Worm (Caenorhabditis elegans): Measurements from ENCODE around the gene F56C4.1.

DNA sequence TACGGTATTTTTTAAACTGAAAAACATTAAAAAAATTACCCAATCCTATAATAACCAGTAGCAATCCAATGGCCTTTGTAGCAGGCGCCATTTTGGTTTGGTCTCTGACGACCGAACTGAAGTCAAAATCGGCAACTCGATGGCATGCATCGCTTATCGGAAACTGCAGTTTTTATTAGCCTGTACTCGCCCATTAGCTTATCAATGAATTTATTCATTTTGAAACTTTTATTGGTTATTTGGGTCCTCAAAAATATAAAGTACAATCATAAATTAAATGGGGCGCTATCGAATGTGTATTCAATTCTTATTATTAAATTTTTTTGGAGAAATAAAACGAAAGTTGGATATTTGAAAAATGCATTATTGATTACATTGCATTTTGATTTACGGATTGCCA, 8.0 kb upstream of the F56C4.1 start, which contains the start of gene R09H10.5:
- TF ChIP-seq F57A8.1 (GFP tag; optimal IDR thresholded peaks at IDR 0.05) (no peak), B0019.2 (GFP tag; conservative IDR thresholded peaks at IDR 0.05) (no peak), repo-1 (tag; optimal IDR thresholded peaks at IDR 0.05) (no peak), T07F8.4 (tag; optimal IDR thresholded peaks at IDR 0.05) (no peak)

Measured in whole organism, young adult.